Worm (Caenorhabditis elegans): ENCODE data around the gene acl-14.

ce11 chrV:9327691-9328090 lies 5.7 kb downstream of the acl-14 start:
- no peak for TF ChIP-seq flt-1 (GFP tag; IDR thresholded peaks at IDR 0.05)
- TF ChIP-seq ama-1 (optimal IDR thresholded peaks at IDR 0.05): no peak
- no peak for TF ChIP-seq scrt-1 (GFP tag; IDR thresholded peaks at IDR 0.05)
- TF ChIP-seq tra-4 (tag; optimal IDR thresholded peaks at IDR 0.05): no peak
- no peak for TF ChIP-seq ceh-36 (tag; optimal IDR thresholded peaks at IDR 0.05)

All from whole organism, early embryonic.